Fruit fly (Drosophila melanogaster) whole organism, embryonic: ENCODE data around the gene Srr.

ENCODE experiments used
- Ada2b ChIP-seq: fragments of 200-800 bp; sonication (Bioruptor generic); IDR thresholded peaks from 2 replicates; pipeline ENCODE4 v1.3.6; 2022; ENCODE audit warnings: missing biosample characterization, missing genetic modification characterization
- CG10147 ChIP-seq: fragments of 200-800 bp; sonication (Bioruptor generic); optimal IDR thresholded peaks from 2 replicates; lab custom pipeline; 2019; ENCODE audit warnings: missing biosample characterization, mild to moderate bottlenecking, missing genetic modification characterization, moderate library complexity
- CG10543 ChIP-seq: fragments of 200-800 bp; sonication (Bioruptor generic); optimal IDR thresholded peaks from 3 replicates; lab custom pipeline; 2017; ENCODE audit warnings: missing biosample characterization, mild to moderate bottlenecking, missing genetic modification characterization, moderate library complexity
- CG11695 ChIP-seq: fragments of 200-800 bp; sonication (Bioruptor generic); IDR thresholded peaks from 3 replicates; pipeline ENCODE4 v1.3.6; 2022; ENCODE audit warnings: missing biosample characterization, missing genetic modification characterization
- CG15073 ChIP-seq: fragments of 200-800 bp; sonication (Bioruptor generic); optimal IDR thresholded peaks from 2 replicates; lab custom pipeline; 2016; ENCODE audit warnings: missing biosample characterization, missing genetic modification characterization
- CG15479 ChIP-seq: fragments of 200-800 bp; sonication (Bioruptor generic); optimal IDR thresholded peaks from 3 replicates; lab custom pipeline; 2019; ENCODE audit warnings: missing biosample characterization, mild to moderate bottlenecking, missing genetic modification characterization, moderate library complexity
- CG15696 ChIP-seq: fragments of 200-800 bp; sonication (Bioruptor generic); optimal IDR thresholded peaks from 2 replicates; lab custom pipeline; 2019; ENCODE audit warnings: missing biosample characterization, mild to moderate bottlenecking, missing genetic modification characterization, moderate library complexity
- CG16863 ChIP-seq: fragments of 200-800 bp; sonication (Bioruptor generic); optimal IDR thresholded peaks from 3 replicates; lab custom pipeline; 2016; ENCODE audit warnings: missing biosample characterization, missing genetic modification characterization
- CG18262 ChIP-seq: fragments of 200-800 bp; optimal IDR thresholded peaks from 3 replicates; lab custom pipeline; 2019; ENCODE audit warnings: missing biosample characterization, mild to moderate bottlenecking, missing genetic modification characterization, moderate library complexity
- CG2889 ChIP-seq: fragments of 200-800 bp; sonication (Bioruptor generic); IDR thresholded peaks from 3 replicates; pipeline ENCODE4 v1.3.6; 2022; ENCODE audit warnings: missing biosample characterization, missing genetic modification characterization
- CG30403 ChIP-seq: fragments of 200-800 bp; sonication (Bioruptor generic); optimal IDR thresholded peaks from 3 replicates; lab custom pipeline; 2016; ENCODE audit warnings: missing biosample characterization, missing genetic modification characterization
- CG32772 ChIP-seq: fragments of 200-800 bp; sonication (Bioruptor generic); IDR thresholded peaks from 2 replicates; pipeline ENCODE4 v1.3.6; 2022; ENCODE audit warnings: missing biosample characterization, missing genetic modification characterization
- CG3407 ChIP-seq: fragments of 200-800 bp; sonication (Bioruptor generic); optimal IDR thresholded peaks from 2 replicates; lab custom pipeline; 2018; ENCODE audit warnings: missing biosample characterization, mild to moderate bottlenecking, missing genetic modification characterization
- CG4360 ChIP-seq: fragments of 200-800 bp; sonication (Bioruptor generic); IDR thresholded peaks from 2 replicates; pipeline ENCODE4 v1.3.6; 2022; ENCODE audit warnings: missing biosample characterization, missing genetic modification characterization
- CG4820 ChIP-seq: fragments of 200-800 bp; sonication (Bioruptor generic); optimal IDR thresholded peaks from 3 replicates; lab custom pipeline; 2016; ENCODE audit warnings: missing biosample characterization, missing genetic modification characterization
- CG6689 ChIP-seq: fragments of 200-800 bp; sonication (Bioruptor generic); IDR thresholded peaks from 2 replicates; pipeline ENCODE4 v1.3.6; 2022; ENCODE audit warnings: missing biosample characterization, missing genetic modification characterization
- CG8089 ChIP-seq: fragments of 200-800 bp; sonication (Bioruptor generic); optimal IDR thresholded peaks from 3 replicates; lab custom pipeline; 2016; ENCODE audit warnings: missing biosample characterization, missing genetic modification characterization
- CG9817 ChIP-seq: fragments of 200-800 bp; sonication (Bioruptor generic); optimal IDR thresholded peaks from 2 replicates; lab custom pipeline; 2018; ENCODE audit warnings: missing biosample characterization, mild to moderate bottlenecking, missing genetic modification characterization, moderate library complexity
- CHES-1-like ChIP-seq: fragments of 200-800 bp; sonication (Bioruptor generic); optimal IDR thresholded peaks from 2 replicates; lab custom pipeline; 2016; ENCODE audit warnings: missing biosample characterization, missing genetic modification characterization
- D19A ChIP-seq: fragments of 200-800 bp; optimal IDR thresholded peaks from 3 replicates; lab custom pipeline; 2019; ENCODE audit warnings: missing biosample characterization, mild to moderate bottlenecking, missing genetic modification characterization, moderate library complexity
- Ets65A ChIP-seq: fragments of 200-800 bp; sonication (Bioruptor generic); peaks from one replicate; lab custom pipeline; 2016; ENCODE audit warnings: missing biosample characterization, missing genetic modification characterization
- Fer1 ChIP-seq: fragments of 200-800 bp; sonication (Bioruptor generic); optimal IDR thresholded peaks from 2 replicates; lab custom pipeline; 2017; ENCODE audit warnings: missing biosample characterization, mild to moderate bottlenecking, missing genetic modification characterization
- Fer2 ChIP-seq: fragments of 200-800 bp; sonication (Bioruptor generic); optimal IDR thresholded peaks from 2 replicates; lab custom pipeline; 2018; ENCODE audit warnings: missing biosample characterization, mild to moderate bottlenecking, missing genetic modification characterization, moderate library complexity
- Med ChIP-seq: fragments of 200-800 bp; sonication (Bioruptor generic); peaks from one replicate; lab custom pipeline; 2016; ENCODE audit warnings: missing biosample characterization, missing genetic modification characterization, mild to moderate bottlenecking, inconsistent platforms, moderate library complexity
- NC2β ChIP-seq: fragments of 200-800 bp; sonication (Bioruptor generic); optimal IDR thresholded peaks from 2 replicates; lab custom pipeline; 2016; ENCODE audit warnings: missing biosample characterization, missing genetic modification characterization
- Oli ChIP-seq: fragments of 200-800 bp; sonication (Bioruptor generic); optimal IDR thresholded peaks from 2 replicates; lab custom pipeline; 2018; ENCODE audit warnings: missing biosample characterization, mild to moderate bottlenecking, missing genetic modification characterization, moderate library complexity
- Sox102F ChIP-seq: fragments of 200-800 bp; sonication (Bioruptor generic); optimal IDR thresholded peaks from 2 replicates; lab custom pipeline; 2018; ENCODE audit warnings: missing biosample characterization, mild to moderate bottlenecking, missing genetic modification characterization, moderate library complexity
- YL-1 ChIP-seq: fragments of 200-800 bp; sonication (Bioruptor generic); optimal IDR thresholded peaks from 3 replicates; lab custom pipeline; 2017; ENCODE audit warnings: missing biosample characterization, mild to moderate bottlenecking, missing genetic modification characterization
- aop ChIP-seq: fragments of 200-800 bp; sonication (Bioruptor generic); IDR thresholded peaks from 2 replicates; pipeline ENCODE4 v1.3.6; 2022; ENCODE audit warnings: missing biosample characterization, missing genetic modification characterization
- ara ChIP-seq: fragments of 200-800 bp; sonication (Bioruptor generic); IDR thresholded peaks from 2 replicates; pipeline ENCODE4 v1.3.6; 2022; ENCODE audit warnings: missing biosample characterization, missing genetic modification characterization
- bsh ChIP-seq, 2 experiments: fragments of 200-800 bp; sonication (Bioruptor generic); optimal IDR thresholded peaks; 2 replicates each; lab custom pipeline; 2017 to 2018; ENCODE audit warnings: mild to moderate bottlenecking in 2 of 2, missing biosample characterization in 2 of 2, missing genetic modification characterization in 2 of 2, moderate library complexity in 1 of 2
- da ChIP-seq: fragments of 200-800 bp; sonication (Bioruptor generic); optimal IDR thresholded peaks from 2 replicates; lab custom pipeline; 2016; ENCODE audit warnings: missing biosample characterization, missing genetic modification characterization
- dmrt11E ChIP-seq: fragments of 200-800 bp; sonication (Bioruptor generic); optimal IDR thresholded peaks from 3 replicates; lab custom pipeline; 2018; ENCODE audit warnings: missing biosample characterization, mild to moderate bottlenecking, missing genetic modification characterization, moderate library complexity
- ewg ChIP-seq: fragments of 200-800 bp; sonication (Bioruptor generic); optimal IDR thresholded peaks from 3 replicates; lab custom pipeline; 2017; ENCODE audit warnings: mild to moderate bottlenecking, missing biosample characterization, missing genetic modification reagents, missing genetic modification characterization
- gro ChIP-seq: fragments of 200-800 bp; sonication (Bioruptor generic); optimal IDR thresholded peaks from 2 replicates; lab custom pipeline; 2016; ENCODE audit warnings: missing biosample characterization, missing genetic modification characterization
- gsb ChIP-seq: fragments of 200-800 bp; sonication (Bioruptor generic); IDR thresholded peaks from 2 replicates; pipeline ENCODE4 v1.3.6; 2022; ENCODE audit warnings: missing biosample characterization, missing genetic modification characterization
- ham ChIP-seq: fragments of 200-800 bp; sonication (Bioruptor generic); IDR thresholded peaks from 2 replicates; pipeline ENCODE4 v1.3.6; 2022; ENCODE audit warnings: missing biosample characterization, missing genetic modification characterization
- hkb ChIP-seq, 2 experiments: fragments of 200-800 bp in 1 of 2; fragments of >200 bp in 1 of 2; sonication (Bioruptor generic) in 1 of 2; IDR thresholded peaks in 1 of 2; optimal IDR thresholded peaks in 1 of 2; 2 replicates each; pipeline versions ENCODE4 v1.3.6 to Lab custom; 2017 to 2022; ENCODE audit warnings: missing biosample characterization in 1 of 2, missing genetic modification characterization in 1 of 2
- mam ChIP-seq: fragments of 200-800 bp; sonication (Bioruptor generic); optimal IDR thresholded peaks from 3 replicates; lab custom pipeline; 2016; ENCODE audit warnings: missing biosample characterization, missing genetic modification characterization
- mirr ChIP-seq: fragments of 200-800 bp; sonication (Bioruptor generic); optimal IDR thresholded peaks from 3 replicates; lab custom pipeline; 2018; ENCODE audit warnings: missing biosample characterization, mild to moderate bottlenecking, missing genetic modification characterization
- nerfin-2 ChIP-seq: fragments of 200-800 bp; sonication (Bioruptor generic); IDR thresholded peaks from 2 replicates; pipeline ENCODE4 v1.3.6; 2022; ENCODE audit warnings: missing biosample characterization, missing genetic modification characterization; ENCODE audit not compliant: partially characterized antibody
- phol ChIP-seq: fragments of 200-800 bp; sonication (Bioruptor generic); optimal IDR thresholded peaks from 3 replicates; lab custom pipeline; 2018; ENCODE audit warnings: missing biosample characterization, mild to moderate bottlenecking, missing genetic modification characterization, moderate library complexity
- prd ChIP-seq, 3 experiments: fragments of >200 bp in 2 of 3; fragments of 200-800 bp in 1 of 3; sonication (Bioruptor generic) in 1 of 3; optimal IDR thresholded peaks in 2 of 3; IDR thresholded peaks in 1 of 3; 2 replicates in 2 of 3; 3 replicates in 1 of 3; pipeline versions ENCODE4 v1.3.6 to Lab custom; 2017 to 2022; ENCODE audit warnings: missing biosample characterization in 1 of 3, missing genetic modification characterization in 1 of 3
- sd ChIP-seq: fragments of 200-800 bp; sonication (Bioruptor generic); optimal IDR thresholded peaks from 3 replicates; lab custom pipeline; 2018; ENCODE audit warnings: missing biosample characterization, mild to moderate bottlenecking, missing genetic modification characterization, moderate library complexity
- sug ChIP-seq: fragments of 200-800 bp; optimal IDR thresholded peaks from 2 replicates; lab custom pipeline; 2019; ENCODE audit warnings: missing biosample characterization, mild to moderate bottlenecking, missing genetic modification characterization, moderate library complexity
- tll ChIP-seq, 2 experiments: fragments of 200-800 bp in 1 of 2; fragments of >200 bp in 1 of 2; sonication (Bioruptor generic) in 1 of 2; optimal IDR thresholded peaks; 2 replicates each; lab custom pipeline; 2017 to 2019; ENCODE audit warnings: missing biosample characterization in 2 of 2, missing genetic modification characterization in 2 of 2, mild to moderate bottlenecking in 1 of 2, moderate library complexity in 1 of 2
- vvl ChIP-seq: fragments of 200-800 bp; sonication (Bioruptor generic); IDR thresholded peaks from 2 replicates; pipeline ENCODE4 v1.3.6; 2022; ENCODE audit warnings: missing biosample characterization, missing genetic modification characterization
- wek ChIP-seq: fragments of 200-800 bp; sonication (Bioruptor generic); optimal IDR thresholded peaks from 3 replicates; lab custom pipeline; 2018; ENCODE audit warnings: missing biosample characterization, mild to moderate bottlenecking, missing genetic modification characterization, moderate library complexity
- zen ChIP-seq: fragments of 200-800 bp; sonication (Bioruptor generic); optimal IDR thresholded peaks from 3 replicates; lab custom pipeline; 2018; ENCODE audit warnings: missing biosample characterization, mild to moderate bottlenecking, missing genetic modification characterization, moderate library complexity

The Srr gene

DNA sequence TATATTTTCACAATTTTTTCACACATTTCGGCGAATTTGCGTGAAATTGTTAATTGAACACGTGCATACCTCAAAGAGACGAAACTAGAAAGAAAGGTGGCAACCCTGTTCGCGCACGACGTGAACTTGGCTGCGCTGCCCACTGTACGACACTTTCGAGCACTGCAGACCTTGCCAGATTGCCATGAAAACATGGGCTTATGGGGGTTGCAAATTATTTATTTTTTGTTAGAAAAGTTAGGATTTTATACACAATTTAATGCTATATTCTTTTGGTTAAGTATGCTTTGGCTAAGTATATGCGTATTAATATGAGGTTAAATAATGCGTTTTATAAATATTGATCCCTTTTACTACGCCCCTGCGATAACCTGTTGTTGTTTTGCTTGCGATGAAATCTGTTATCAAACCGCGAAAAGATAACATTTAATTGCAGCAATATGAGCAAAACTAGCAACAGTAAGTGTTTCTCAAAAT is 36.0 kb downstream of the Srr start, which contains the start of the genes RpL34b and CG8132 (continued):
- TF ChIP-seq gro (GFP tag; lab: Kevin White, UChicago) (peak; percentile 95), zen (tag; lab: Kevin White, UChicago) (peak; percentile 91), gsb (GFP tag; lab: Robert Waterston, UW) (peak; percentile 93), CG6689 (GFP tag; lab: Robert Waterston, UW) (peak; percentile 94), hkb (optimal IDR thresholded peaks at IDR 0.05; lab: Kevin White, UChicago) (peak; percentile 91), hkb (GFP tag; IDR thresholded peaks at IDR 0.05; lab: Robert Waterston, UW) (peak; percentile 93), prd (optimal IDR thresholded peaks at IDR 0.05; lab: Kevin White, UChicago) (no peak), prd (GFP tag; IDR thresholded peaks at IDR 0.05; lab: Robert Waterston, UW) (peak; percentile 97), Fer2 (tag; lab: Kevin White, UChicago) (peak; percentile 96), CG30403 (peak; percentile 98), CG18262 (tag; lab: Kevin White, UChicago) (peak; percentile 94), NC2β (GFP tag; lab: Kevin White, UChicago) (peak; percentile 98), tll (GFP tag; optimal IDR thresholded peaks at IDR 0.05; lab: Kevin White, UChicago) (peak in 1 of 2 experiments; percentile 58), aop (GFP tag; lab: Robert Waterston, UW) (peak; percentile 80), CG15696 (tag; lab: Kevin White, UChicago) (peak; percentile 94), sug (tag; lab: Kevin White, UChicago) (peak; percentile 97), CG10147 (GFP tag; lab: Kevin White, UChicago) (peak; percentile 94), CG2889 (GFP tag; lab: Robert Waterston, UW) (peak; percentile 90), CG16863 (GFP tag; lab: Kevin White, UChicago) (peak; percentile 92), CG9817 (tag; lab: Kevin White, UChicago) (peak; percentile 98), ara (GFP tag; lab: Robert Waterston, UW) (peak; percentile 92), D19A (tag; lab: Kevin White, UChicago) (peak; percentile 85), mirr (peak; percentile 98), nerfin-2 (GFP tag; lab: Robert Waterston, UW) (no peak), CG11695 (GFP tag; lab: Robert Waterston, UW) (peak; percentile 94), Sox102F (peak; percentile 94), dmrt11E (tag; lab: Kevin White, UChicago) (peak; percentile 92), Ada2b (GFP tag; lab: Robert Waterston, UW) (peak; percentile 88), CG15073 (GFP tag; lab: Kevin White, UChicago) (peak; percentile 70), wek (GFP tag; lab: Kevin White, UChicago) (peak; percentile 79), CG4360 (GFP tag; lab: Robert Waterston, UW) (peak; percentile 83), vvl (peak; percentile 98), phol (tag; lab: Kevin White, UChicago) (peak; percentile 95), sd (peak; percentile 87), CG4820 (GFP tag; lab: Kevin White, UChicago) (peak; percentile 90), mam (peak; percentile 97), YL-1 (GFP tag; lab: Kevin White, UChicago) (peak; percentile 100), Fer1 (GFP tag; lab: Kevin White, UChicago) (peak; percentile 96), CG15479 (GFP tag; lab: Kevin White, UChicago) (peak; percentile 55), Ets65A (peak; percentile 100), ham (GFP tag; lab: Robert Waterston, UW) (peak; percentile 94), CG32772 (peak; percentile 96), Oli (tag; lab: Kevin White, UChicago) (peak; percentile 89), da (GFP tag; lab: Kevin White, UChicago) (peak; percentile 95), bsh (GFP tag; optimal IDR thresholded peaks at IDR 0.05; lab: Kevin White, UChicago) (peak; percentile 47 to 93), ewg (GFP tag; lab: Kevin White, UChicago) (peak; percentile 90), Med (GFP tag; lab: Kevin White, UChicago) (peak; percentile 99), CG10543 (peak; percentile 99), CG3407 (GFP tag; lab: Kevin White, UChicago) (peak; percentile 90), CHES-1-like (GFP tag; lab: Kevin White, UChicago) (peak; percentile 96), CG8089 (GFP tag; lab: Kevin White, UChicago) (peak; percentile 94)
